Worm (Caenorhabditis elegans) whole organism, L4/young adult: ENCODE results near the gene jmjd-3.1.

Experiments
- W03F9.2 ChIP-seq: fragments of 150-350 bp; optimal IDR thresholded peaks from 2 replicates; lab custom pipeline; 2014; ENCODE audit warnings: missing biosample characterization, missing genetic modification characterization
- dao-5 ChIP-seq: sonication (generic microtip); optimal IDR thresholded peaks from 2 replicates; lab custom pipeline; 2016; ENCODE audit warnings: missing genotype, missing genetic modification characterization, moderate library complexity, missing compliant biosample characterization
- him-1 ChIP-seq: sonication (generic microtip); optimal IDR thresholded peaks from 2 replicates; lab custom pipeline; 2016; ENCODE audit warnings: missing genotype, missing genetic modification reagents, missing genetic modification characterization, missing compliant biosample characterization

DNA sequence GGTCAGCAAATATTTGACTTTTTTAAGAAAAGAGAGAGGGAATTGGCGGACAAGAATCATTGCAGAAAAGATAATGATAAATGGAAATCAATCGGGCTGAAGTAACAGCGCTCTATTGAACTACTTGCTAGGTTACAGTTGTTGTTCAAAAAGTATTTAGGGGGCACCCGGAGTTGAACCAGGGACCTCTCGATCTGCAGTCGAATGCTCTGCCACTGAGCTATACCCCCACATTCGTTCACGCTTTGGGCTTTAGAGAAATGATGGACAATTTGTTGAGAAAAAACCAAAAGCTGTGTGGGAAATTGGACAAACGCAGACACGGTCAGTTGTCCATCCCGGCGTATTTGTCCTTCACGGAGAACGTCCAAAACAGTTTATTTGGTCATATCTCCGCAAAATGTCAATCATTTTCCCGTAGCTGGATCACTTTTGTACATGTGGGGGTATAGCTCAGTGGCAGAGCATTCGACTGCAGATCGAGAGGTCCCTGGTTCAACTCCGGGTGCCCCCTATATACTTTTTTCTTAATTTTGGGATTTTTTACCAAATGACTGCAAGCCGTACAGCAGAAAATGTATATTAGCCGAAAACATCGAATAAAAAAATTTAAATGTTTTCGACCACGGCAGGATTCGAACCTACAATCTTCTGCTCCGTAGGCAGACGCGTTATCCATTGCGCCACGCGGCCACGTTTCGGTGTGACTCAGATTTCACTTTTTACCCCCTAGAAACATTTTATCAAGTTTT lies 53.2 kb downstream of the jmjd-3.1 start:
- TF ChIP-seq him-1 (tag; lab: Kevin White, UChicago) = no peak
- peak; percentile 15 for TF ChIP-seq W03F9.2 (tag; lab: Kevin White, UChicago)
- TF ChIP-seq dao-5 = peak; percentile 14
